Worm (Caenorhabditis elegans): ENCODE measurements around the gene F59B10.3.

The F59B10.3 gene

ce11 chrII:10502491-10503063, 7.8 kb upstream of the F59B10.3 start, which contains the start of gene myrf-1 (continued):
- no peak for TF ChIP-seq madf-8 (GFP tag; conservative IDR thresholded peaks at IDR 0.05)
- no peak for TF ChIP-seq F49E8.2 (tag; optimal IDR thresholded peaks at IDR 0.05; ENCODE audit: insufficient read depth)
- peak; percentile 91 for TF ChIP-seq hmg-1.2 (GFP tag; IDR thresholded peaks at IDR 0.05)
- peak; percentile 44 for TF ChIP-seq atf-7 (tag; optimal IDR thresholded peaks at IDR 0.05)
- no peak for TF ChIP-seq sdz-38 (tag; optimal IDR thresholded peaks at IDR 0.05)
- TF ChIP-seq cebp-2 (GFP tag; IDR thresholded peaks at IDR 0.05) = no peak
- TF ChIP-seq ceh-58 (GFP tag; IDR thresholded peaks at IDR 0.05) = no peak
- TF ChIP-seq Y95B8A.8 (GFP tag; IDR thresholded peaks at IDR 0.05) = no peak
- no peak; the same call in 1 of the 2 replicates for TF ChIP-seq egl-44 (GFP tag; IDR thresholded peaks at IDR 0.05)
- TF ChIP-seq somi-1 (GFP tag; optimal IDR thresholded peaks at IDR 0.05) = peak; percentile 75
- no peak for TF ChIP-seq F22D6.2 (tag; optimal IDR thresholded peaks at IDR 0.05)
- no peak for TF ChIP-seq xnd-1 (tag; optimal IDR thresholded peaks at IDR 0.05)
- no peak for TF ChIP-seq F52B5.7 (tag; optimal IDR thresholded peaks at IDR 0.05)
- no peak for TF ChIP-seq ama-1 (optimal IDR thresholded peaks at IDR 0.05)
- no peak for TF ChIP-seq ama-1 (GFP tag; optimal IDR thresholded peaks at IDR 0.05)
- no peak for TF ChIP-seq mxl-1 (tag; optimal IDR thresholded peaks at IDR 0.05)
- peak; percentile 57 to 65 for TF ChIP-seq let-607 (tag; optimal IDR thresholded peaks at IDR 0.05)
- TF ChIP-seq athp-1 (tag; optimal IDR thresholded peaks at IDR 0.05) = peak; percentile 7
- TF ChIP-seq T26A5.8 (tag; optimal IDR thresholded peaks at IDR 0.05) = no peak
- no peak for TF ChIP-seq attf-6 (GFP tag; IDR thresholded peaks at IDR 0.05)
- no peak for TF ChIP-seq hsf-1 (GFP tag; IDR thresholded peaks at IDR 0.05)
- no peak for TF ChIP-seq Y79H2A.3 (GFP tag; conservative IDR thresholded peaks at IDR 0.05)
- no peak for TF ChIP-seq ceh-100 (GFP tag; IDR thresholded peaks at IDR 0.05)
- TF ChIP-seq sptf-2 (GFP tag; optimal IDR thresholded peaks at IDR 0.05) = peak; percentile 71
- 0 out of 2 replicates have a peak, but pooled peaks have one; percentile 17 for TF ChIP-seq attf-3 (GFP tag; conservative IDR thresholded peaks at IDR 0.05)
- TF ChIP-seq dpl-1 (GFP tag; optimal IDR thresholded peaks at IDR 0.05) = no peak
- TF ChIP-seq Y56A3A.18 (GFP tag; IDR thresholded peaks at IDR 0.05) = no peak
- no peak for TF ChIP-seq unc-130 (GFP tag; optimal IDR thresholded peaks at IDR 0.05)
- peak; percentile 73 for TF ChIP-seq lin-40 (tag; optimal IDR thresholded peaks at IDR 0.05)
- peak; percentile 64 for TF ChIP-seq ets-4 (GFP tag; optimal IDR thresholded peaks at IDR 0.05)
- TF ChIP-seq hlh-12 (tag; optimal IDR thresholded peaks at IDR 0.05) = no peak
- no peak for TF ChIP-seq ztf-6 (GFP tag; IDR thresholded peaks at IDR 0.05)
- TF ChIP-seq ceh-40 (GFP tag; IDR thresholded peaks at IDR 0.05) = no peak
- 0 out of 2 replicates have a peak, but pooled peaks have one; percentile 9 for TF ChIP-seq bed-2 (GFP tag; IDR thresholded peaks at IDR 0.05)
- TF ChIP-seq ztf-28 (GFP tag; IDR thresholded peaks at IDR 0.05) = no peak
- TF ChIP-seq tbx-9 (tag; optimal IDR thresholded peaks at IDR 0.05; ENCODE audit: borderline replicate concordance) = no peak
- no peak for TF ChIP-seq T07F8.4 (tag; optimal IDR thresholded peaks at IDR 0.05)
- TF ChIP-seq egl-18 (GFP tag; IDR thresholded peaks at IDR 0.05) = no peak
- TF ChIP-seq pbrm-1 (GFP tag; IDR thresholded peaks at IDR 0.05) = peak; percentile 69; the same call in 1 of the 2 replicates
- TF ChIP-seq Y53G8AR.9 (GFP tag; conservative IDR thresholded peaks at IDR 0.05) = no peak
- no peak for TF ChIP-seq pha-4 (tag; optimal IDR thresholded peaks at IDR 0.05)
- peak; percentile 91 for TF ChIP-seq nhr-80 (tag; optimal IDR thresholded peaks at IDR 0.05)
- TF ChIP-seq ZK185.1 (tag; optimal IDR thresholded peaks at IDR 0.05; ENCODE audit: poor library complexity, severe bottlenecking) = peak; percentile 39
- peak; percentile 12 for TF ChIP-seq gei-17 (GFP tag; optimal IDR thresholded peaks at IDR 0.05)
- TF ChIP-seq snpc-1.1 (tag; optimal IDR thresholded peaks at IDR 0.05; ENCODE audit: insufficient read depth) = no peak
- peak in 1 of 3 experiments; percentile 22 for TF ChIP-seq lin-35 (GFP tag; optimal IDR thresholded peaks at IDR 0.05)
- peak; percentile 21 for TF ChIP-seq akir-1 (GFP tag; optimal IDR thresholded peaks at IDR 0.05)
